Fruit fly (Drosophila melanogaster): Measurements from ENCODE around the gene Trpml.
"Not testable (repeated sequence)": the region's sequence is repeated elsewhere in the genome, so short reads cannot be mapped to it uniquely, and the experiment has no call there.

- TF ChIP-seq CG6854 (GFP tag; optimal IDR thresholded peaks at IDR 0.05); CG16779 (tag; optimal IDR thresholded peaks at IDR 0.05); fd59A (GFP tag; optimal IDR thresholded peaks at IDR 0.05); cyc (GFP tag; optimal IDR thresholded peaks at IDR 0.05); acj6 (GFP tag; optimal IDR thresholded peaks at IDR 0.05): not testable (repeated sequence)
These were observed 42.0 kb upstream of the Trpml start, which contains the start of gene Vtld for dm6 chr3L:19760109-19760508.

Data from whole organism, prepupa.